Fruit fly (Drosophila melanogaster): ENCODE data around the gene CG6729.

dm6 chr2L:10697992-10698391, 45.7 kb downstream of the CG6729 start, which contains the start of gene CG7300:
- TF ChIP-seq EcR (GFP tag; optimal IDR thresholded peaks at IDR 0.05) = no peak
- no peak for TF ChIP-seq CG10348 (GFP tag; IDR thresholded peaks at IDR 0.05)
- no peak for TF ChIP-seq rn (GFP tag; IDR thresholded peaks at IDR 0.05)
- TF ChIP-seq Snoo (tag; optimal IDR thresholded peaks at IDR 0.05) = no peak
- no peak for TF ChIP-seq D1 (tag; optimal IDR thresholded peaks at IDR 0.05)
- no peak for TF ChIP-seq CG32121 (GFP tag; IDR thresholded peaks at IDR 0.05)
- TF ChIP-seq CG17806 (tag; optimal IDR thresholded peaks at IDR 0.05) = no peak
